Fruit fly (Drosophila melanogaster) whole organism, pupa: ENCODE measurements around the gene CG8097.

ENCODE experiments used
- CG13204 ChIP-seq: fragments of 200-800 bp; sonication (Bioruptor generic); optimal IDR thresholded peaks from 2 replicates; lab custom pipeline; 2018; ENCODE audit warnings: missing biosample characterization, mild to moderate bottlenecking, missing genetic modification characterization, moderate library complexity
- CG15710 ChIP-seq: fragments of 200-800 bp; sonication (Bioruptor generic); optimal IDR thresholded peaks from 2 replicates; lab custom pipeline; 2018; ENCODE audit warnings: missing biosample characterization, mild to moderate bottlenecking, missing genetic modification characterization, moderate library complexity
- CG32121 ChIP-seq: fragments of 200-800 bp; sonication (Bioruptor generic); IDR thresholded peaks from 2 replicates; pipeline ENCODE4 v1.3.6; 2022; ENCODE audit warnings: missing biosample characterization, missing genetic modification characterization
- EcR ChIP-seq: fragments of 200-800 bp; sonication (Bioruptor generic); optimal IDR thresholded peaks from 3 replicates; lab custom pipeline; 2019; ENCODE audit warnings: missing biosample characterization, missing genetic modification characterization, mild to moderate bottlenecking, moderate library complexity, missing genetic modification reagents
- Ets98B ChIP-seq: fragments of 200-800 bp; sonication (Bioruptor generic); IDR thresholded peaks from 2 replicates; pipeline ENCODE4 v1.3.6; 2022; ENCODE audit warnings: missing biosample characterization, missing genetic modification characterization
- Pif1A ChIP-seq: fragments of 200-800 bp; sonication (Bioruptor generic); optimal IDR thresholded peaks from 3 replicates; lab custom pipeline; 2016; ENCODE audit warnings: missing biosample characterization, missing genetic modification characterization
- Pif1B ChIP-seq: fragments of 200-800 bp; sonication (Bioruptor generic); optimal IDR thresholded peaks from 3 replicates; lab custom pipeline; 2016; ENCODE audit warnings: missing biosample characterization, missing genetic modification characterization
- Snoo ChIP-seq: fragments of 200-800 bp; sonication (Bioruptor generic); optimal IDR thresholded peaks from 3 replicates; lab custom pipeline; 2017; ENCODE audit warnings: missing biosample characterization, mild to moderate bottlenecking, missing genetic modification characterization, inconsistent platforms
- fd96Ca ChIP-seq: fragments of 200-800 bp; sonication (Bioruptor generic); IDR thresholded peaks from 3 replicates; pipeline ENCODE4 v1.3.6; 2022; ENCODE audit warnings: missing biosample characterization, missing genetic modification characterization

- TF ChIP-seq fd96Ca (GFP tag; lab: Robert Waterston, UW), result no peak
- no peak for TF ChIP-seq Pif1B (GFP tag; lab: Kevin White, UChicago)
- no peak for TF ChIP-seq Ets98B (GFP tag; lab: Robert Waterston, UW)
- no peak for TF ChIP-seq EcR
- no peak for TF ChIP-seq Snoo (tag; lab: Kevin White, UChicago)
- no peak for TF ChIP-seq CG15710 (tag; lab: Kevin White, UChicago)
- no peak for TF ChIP-seq CG32121 (GFP tag; lab: Robert Waterston, UW)
- TF ChIP-seq CG13204 (GFP tag; lab: Kevin White, UChicago), result no peak
- no peak for TF ChIP-seq Pif1A (GFP tag; lab: Kevin White, UChicago)
Measured at dm6 chrX:15574384-15574783, 8.6 kb upstream of the CG8097 start, which contains the start of gene CG9213.
